Worm (Caenorhabditis elegans) whole organism, young adult: ENCODE measurements around the gene bli-1.

Experiments used
- B0019.2 ChIP-seq: fragments of 200-800 bp; sonication (Bioruptor generic); conservative IDR thresholded peaks from 2 replicates; pipeline ENCODE4 v1.3.6; 2022; ENCODE audit warnings: missing genetic modification reagents, missing genetic modification characterization, missing compliant biosample characterization
- C06A6.2 ChIP-seq: fragments of 200-800 bp; sonication (Bioruptor generic); conservative IDR thresholded peaks from 2 replicates; pipeline ENCODE4 v1.3.6; 2022; ENCODE audit warnings: missing genetic modification characterization, missing compliant biosample characterization
- T07F8.4 ChIP-seq: sonication (generic microtip); optimal IDR thresholded peaks from 2 replicates; lab custom pipeline; 2016; ENCODE audit warnings: mild to moderate bottlenecking, missing genetic modification characterization, moderate library complexity, missing compliant biosample characterization
- ama-1 ChIP-seq, 3 experiments: fragments of 150-350 bp in 1 of 3; sonication (generic microtip) in 2 of 3; optimal IDR thresholded peaks; 2 replicates each; lab custom pipeline; 2014 to 2018; ENCODE audit warnings: missing biosample characterization in 2 of 3, missing genetic modification characterization in 2 of 3, missing genetic modification reagents in 2 of 3
- him-1 ChIP-seq: sonication (generic microtip); optimal IDR thresholded peaks from 2 replicates; lab custom pipeline; 2016; ENCODE audit warnings: missing genotype, missing genetic modification reagents, missing genetic modification characterization, missing compliant biosample characterization
- hmg-1.2 ChIP-seq: fragments of 200-800 bp; sonication (Bioruptor generic); IDR thresholded peaks from 2 replicates; pipeline ENCODE4 v1.3.6; 2022; ENCODE audit warnings: missing genetic modification reagents, missing genetic modification characterization, missing compliant biosample characterization
- nhr-120 ChIP-seq: fragments of 200-800 bp; sonication (Bioruptor generic); IDR thresholded peaks from 2 replicates; pipeline ENCODE4 v1.3.6; 2022; ENCODE audit warnings: missing genetic modification characterization, missing compliant biosample characterization
- snpc-1.1 ChIP-seq: sonication (generic microtip); optimal IDR thresholded peaks from 2 replicates; lab custom pipeline; 2017; ENCODE audit warnings: missing genetic modification characterization, mild to moderate bottlenecking, missing compliant biosample characterization, antibody characterized with exemption, moderate library complexity, missing genotype, missing genetic modification reagents; ENCODE audit not compliant: insufficient read depth
- snpc-4 ChIP-seq, 5 experiments: fragments of 150-350 bp in 1 of 5; sonication (generic microtip) in 4 of 5; optimal IDR thresholded peaks; 2 replicates each; lab custom pipeline; 2014 to 2018; ENCODE audit warnings: missing genetic modification characterization in 5 of 5, missing biosample characterization in 3 of 5, antibody characterized with exemption in 2 of 5, mild to moderate bottlenecking in 2 of 5, missing compliant biosample characterization in 2 of 5, missing genotype in 2 of 5, moderate library complexity in 2 of 5, missing genetic modification reagents in 1 of 5
- unc-62 ChIP-seq: fragments of 150-350 bp; optimal IDR thresholded peaks from 2 replicates; lab custom pipeline; 2014; ENCODE audit warnings: missing biosample characterization, missing genetic modification reagents, missing genetic modification characterization
- xnd-1 ChIP-seq: sonication (generic microtip); optimal IDR thresholded peaks from 2 replicates; lab custom pipeline; 2016; ENCODE audit warnings: missing genotype, missing genetic modification reagents, missing genetic modification characterization, missing compliant biosample characterization

ce11 chrII:10730702-10731101 is 21.9 kb downstream of the bli-1 start:
- no peak for TF ChIP-seq snpc-4 (GFP tag; optimal IDR thresholded peaks at IDR 0.05; lab: Kevin White, UChicago)
- TF ChIP-seq snpc-4 (tag; optimal IDR thresholded peaks at IDR 0.05; lab: Kevin White, UChicago) = no peak
- no peak for TF ChIP-seq xnd-1 (tag; lab: Kevin White, UChicago)
- no peak for TF ChIP-seq B0019.2 (GFP tag; lab: Robert Waterston, UW)
- TF ChIP-seq snpc-1.1 (tag; lab: Kevin White, UChicago) = no peak
- TF ChIP-seq him-1 (tag; lab: Kevin White, UChicago) = no peak
- TF ChIP-seq hmg-1.2 (GFP tag; lab: Robert Waterston, UW) = no peak
- TF ChIP-seq T07F8.4 = no peak
- no peak for TF ChIP-seq nhr-120 (GFP tag; lab: Robert Waterston, UW)
- TF ChIP-seq C06A6.2 = no peak
- no peak for TF ChIP-seq ama-1 (optimal IDR thresholded peaks at IDR 0.05; lab: Kevin White, UChicago)
- TF ChIP-seq ama-1 (GFP tag; optimal IDR thresholded peaks at IDR 0.05; lab: Kevin White, UChicago) = no peak
- no peak for TF ChIP-seq unc-62 (GFP tag; lab: Kevin White, UChicago)
